Fruit fly (Drosophila melanogaster): ENCODE results near the gene CG31816.

DNA sequence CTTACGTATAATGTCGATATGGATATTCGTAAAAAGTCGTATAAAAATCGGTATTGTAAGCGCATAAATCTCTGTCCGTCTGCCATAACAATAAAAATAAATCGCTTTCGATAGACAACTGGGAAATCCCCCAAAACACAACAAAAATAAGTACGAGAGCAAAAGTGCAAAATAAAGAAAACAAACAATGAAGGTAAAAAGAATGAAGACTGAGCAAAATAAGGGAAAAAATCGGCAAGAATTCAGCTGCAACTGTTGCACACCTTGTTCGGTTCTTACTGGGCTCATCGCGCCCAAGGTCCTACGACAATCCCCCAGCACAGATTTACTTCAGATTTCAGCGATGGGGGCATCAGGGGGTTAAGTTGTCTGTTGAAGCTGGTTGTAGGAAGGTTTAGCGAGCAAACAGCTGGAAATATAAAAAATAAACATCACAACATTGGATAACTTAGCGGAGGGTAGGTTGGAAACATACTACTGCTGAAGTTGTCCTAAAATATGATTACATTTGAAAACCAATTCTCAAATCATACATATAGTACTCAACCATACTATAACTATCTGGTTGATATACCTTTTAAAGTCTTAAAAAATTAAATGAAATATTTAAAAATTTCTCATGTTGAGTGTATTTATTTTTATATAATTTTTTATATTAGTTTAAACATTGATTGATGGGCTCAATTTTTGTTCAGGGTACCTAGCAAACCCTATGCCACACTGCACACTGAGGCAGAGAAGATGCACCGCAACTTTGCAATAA lies 48.2 kb downstream of the CG31816 start:
- TF ChIP-seq CG8478 (optimal IDR thresholded peaks at IDR 0.05) = no peak
- no peak for TF ChIP-seq EcR (GFP tag; optimal IDR thresholded peaks at IDR 0.05)
- TF ChIP-seq pan (optimal IDR thresholded peaks at IDR 0.05) = no peak
- no peak for TF ChIP-seq psq (optimal IDR thresholded peaks at IDR 0.05)
- no peak for TF ChIP-seq usp (GFP tag; optimal IDR thresholded peaks at IDR 0.05)
- TF ChIP-seq Dll (optimal IDR thresholded peaks at IDR 0.05) = no peak

Measured in whole organism.